Fruit fly (Drosophila melanogaster): ENCODE measurements around the gene CG6293.

The CG6293 gene

dm6 chr3R:10332823-10333263 is 21.4 kb upstream of the CG6293 start, which contains the start of gene sle (continued):
- TF ChIP-seq CG6813 (GFP tag; optimal IDR thresholded peaks at IDR 0.05) (no peak), NFAT (GFP tag; IDR thresholded peaks at IDR 0.05) (no peak; the same call in 1 of the 2 replicates), Meics (GFP tag; optimal IDR thresholded peaks at IDR 0.05) (peak; percentile 43), Antp (GFP tag; optimal IDR thresholded peaks at IDR 0.05) (peak; percentile 62), hbn (GFP tag; IDR thresholded peaks at IDR 0.05; ENCODE audit: partially characterized antibody) (no peak), Dbx (GFP tag; IDR thresholded peaks at IDR 0.05) (peak; percentile 73), CG11695 (GFP tag; IDR thresholded peaks at IDR 0.05) (no peak), CG7357 (GFP tag; IDR thresholded peaks at IDR 0.05) (no peak), CG8765 (GFP tag; IDR thresholded peaks at IDR 0.05) (no peak), luna (GFP tag; optimal IDR thresholded peaks at IDR 0.05) (no peak), Camta (GFP tag; optimal IDR thresholded peaks at IDR 0.05) (peak; percentile 51), dmrt99B (tag; optimal IDR thresholded peaks at IDR 0.05) (no peak), inv (GFP tag; IDR thresholded peaks at IDR 0.05; ENCODE audit: partially characterized antibody) (peak; percentile 43; the same call in 1 of the 2 replicates), run (tag; optimal IDR thresholded peaks at IDR 0.05) (no peak), esg (GFP tag; conservative IDR thresholded peaks at IDR 0.05) (no peak), Hmx (GFP tag; optimal IDR thresholded peaks at IDR 0.05) (no peak), lola (GFP tag; optimal IDR thresholded peaks at IDR 0.05) (no peak), Fer2 (tag; optimal IDR thresholded peaks at IDR 0.05) (no peak), CG13775 (GFP tag; optimal IDR thresholded peaks at IDR 0.05) (peak; percentile 47), NfI (GFP tag; optimal IDR thresholded peaks at IDR 0.05) (peak; percentile 55), CG10209 (GFP tag; optimal IDR thresholded peaks at IDR 0.05) (no peak), lilli (GFP tag; optimal IDR thresholded peaks at IDR 0.05) (peak; percentile 79), CG7987 (GFP tag; optimal IDR thresholded peaks at IDR 0.05) (no peak), CG4617 (GFP tag; optimal IDR thresholded peaks at IDR 0.05; ENCODE audit: borderline replicate concordance) (peak; percentile 41), pros (GFP tag; optimal IDR thresholded peaks at IDR 0.05) (peak; percentile 8), stc (GFP tag; IDR thresholded peaks at IDR 0.05) (no peak), bbx (GFP tag; IDR thresholded peaks at IDR 0.05; ENCODE audit: partially characterized antibody) (peak; percentile 53), Blimp-1 (GFP tag; optimal IDR thresholded peaks at IDR 0.05) (no peak), p53 (GFP tag; optimal IDR thresholded peaks at IDR 0.05) (peak; percentile 43), Fer1 (GFP tag; optimal IDR thresholded peaks at IDR 0.05) (peak; percentile 66), CG17612 (GFP tag; IDR thresholded peaks at IDR 0.05) (no peak), D (optimal IDR thresholded peaks at IDR 0.05) (no peak), D (GFP tag; optimal IDR thresholded peaks at IDR 0.05) (no peak), sna (GFP tag; IDR thresholded peaks at IDR 0.05; ENCODE audit: partially characterized antibody) (no peak), Atf3 (GFP tag; optimal IDR thresholded peaks at IDR 0.05) (peak; percentile 5), CG8281 (tag; optimal IDR thresholded peaks at IDR 0.05) (no peak), Chrac-16 (GFP tag; optimal IDR thresholded peaks at IDR 0.05) (peak; percentile 26), CG12155 (GFP tag; optimal IDR thresholded peaks at IDR 0.05) (peak; percentile 76), CG14710 (tag; optimal IDR thresholded peaks at IDR 0.05) (peak; percentile 77), CG6272 (GFP tag; IDR thresholded peaks at IDR 0.05) (no peak), ac (GFP tag; optimal IDR thresholded peaks at IDR 0.05) (no peak), ranshi (GFP tag; IDR thresholded peaks at IDR 0.05) (no peak), CG3065 (GFP tag; optimal IDR thresholded peaks at IDR 0.05) (no peak), CG11504 (tag; optimal IDR thresholded peaks at IDR 0.05) (no peak), gce (GFP tag; IDR thresholded peaks at IDR 0.05) (no peak), CG3995 (GFP tag; optimal IDR thresholded peaks at IDR 0.05) (peak; percentile 93), CG12744 (GFP tag; optimal IDR thresholded peaks at IDR 0.05) (peak; percentile 57), ftz-f1 (GFP tag; optimal IDR thresholded peaks at IDR 0.05) (no peak), ab (GFP tag; optimal IDR thresholded peaks at IDR 0.05) (no peak), HmgZ (tag; optimal IDR thresholded peaks at IDR 0.05) (peak; percentile 90), lbe (GFP tag; optimal IDR thresholded peaks at IDR 0.05) (no peak)

All from whole organism, embryonic.